Fruit fly (Drosophila melanogaster) whole organism, embryonic: ENCODE results near the gene CG43731.

ENCODE experiments used
- Adf1 ChIP-seq: fragments of 200-800 bp; sonication (Bioruptor generic); IDR thresholded peaks from 2 replicates; pipeline ENCODE4 v1.3.6; 2022; ENCODE audit warnings: missing biosample characterization, missing genetic modification characterization
- Antp ChIP-seq: fragments of 200-800 bp; sonication (Bioruptor generic); optimal IDR thresholded peaks from 3 replicates; lab custom pipeline; 2016; ENCODE audit warnings: missing biosample characterization, missing genetic modification characterization
- Atf3 ChIP-seq: fragments of 200-800 bp; sonication (Bioruptor generic); optimal IDR thresholded peaks from 3 replicates; lab custom pipeline; 2016; ENCODE audit warnings: missing biosample characterization, missing genetic modification characterization
- Awh ChIP-seq: fragments of 200-800 bp; sonication (Bioruptor generic); IDR thresholded peaks from 2 replicates; pipeline ENCODE4, ENCODE4 v1.3.6; 2022; ENCODE audit warnings: missing biosample characterization, missing genetic modification characterization
- CG10543 ChIP-seq: fragments of 200-800 bp; sonication (Bioruptor generic); optimal IDR thresholded peaks from 3 replicates; lab custom pipeline; 2017; ENCODE audit warnings: missing biosample characterization, mild to moderate bottlenecking, missing genetic modification characterization, moderate library complexity
- CG11093 ChIP-seq: fragments of 200-800 bp; sonication (Bioruptor generic); IDR thresholded peaks from 3 replicates; pipeline ENCODE4 v1.3.6; 2022; ENCODE audit warnings: missing biosample characterization, missing genetic modification characterization
- CG11695 ChIP-seq: fragments of 200-800 bp; sonication (Bioruptor generic); IDR thresholded peaks from 3 replicates; pipeline ENCODE4 v1.3.6; 2022; ENCODE audit warnings: missing biosample characterization, missing genetic modification characterization
- CG11723 ChIP-seq: fragments of 200-800 bp; sonication (Bioruptor generic); optimal IDR thresholded peaks from 2 replicates; lab custom pipeline; 2017; ENCODE audit warnings: missing biosample characterization, mild to moderate bottlenecking, missing genetic modification characterization
- CG13123 ChIP-seq: fragments of 200-800 bp; sonication (Bioruptor generic); optimal IDR thresholded peaks from 2 replicates; lab custom pipeline; 2016; ENCODE audit warnings: missing biosample characterization, missing genetic modification characterization
- CG13424 ChIP-seq: fragments of 200-800 bp; sonication (Bioruptor generic); optimal IDR thresholded peaks from 2 replicates; lab custom pipeline; 2019; ENCODE audit warnings: missing biosample characterization, mild to moderate bottlenecking, missing genetic modification characterization, moderate library complexity
- CG16813 ChIP-seq: fragments of 200-800 bp; sonication (Bioruptor generic); IDR thresholded peaks from 3 replicates; pipeline ENCODE4 v1.3.6; 2022; ENCODE audit warnings: missing biosample characterization, missing genetic modification characterization; ENCODE audit not compliant: partially characterized antibody
- CG17361 ChIP-seq: fragments of 200-800 bp; sonication (Bioruptor generic); IDR thresholded peaks from 3 replicates; pipeline ENCODE4 v1.3.6; 2022; ENCODE audit warnings: missing biosample characterization, missing genetic modification characterization
- CG17612 ChIP-seq: fragments of 200-800 bp; sonication (Bioruptor generic); IDR thresholded peaks from 2 replicates; pipeline ENCODE4 v1.3.6; 2022; ENCODE audit warnings: missing biosample characterization, missing genetic modification characterization
- CG3065 ChIP-seq: fragments of 200-800 bp; sonication (Bioruptor generic); optimal IDR thresholded peaks from 2 replicates; lab custom pipeline; 2016; ENCODE audit warnings: missing biosample characterization, missing genetic modification characterization
- CG3163 ChIP-seq: fragments of 200-800 bp; sonication (Bioruptor generic); optimal IDR thresholded peaks from 3 replicates; lab custom pipeline; 2016; ENCODE audit warnings: missing biosample characterization, missing genetic modification characterization
- CG3281 ChIP-seq: fragments of 200-800 bp; sonication (Bioruptor generic); optimal IDR thresholded peaks from 3 replicates; lab custom pipeline; 2017; ENCODE audit warnings: missing biosample characterization, mild to moderate bottlenecking, missing genetic modification characterization
- CG3847 ChIP-seq: fragments of 200-800 bp; sonication (Bioruptor generic); IDR thresholded peaks from 2 replicates; pipeline ENCODE4 v1.3.6; 2022; ENCODE audit warnings: missing biosample characterization, missing genetic modification characterization
- CG7372 ChIP-seq: fragments of 200-800 bp; sonication (Bioruptor generic); IDR thresholded peaks from 2 replicates; pipeline ENCODE4 v1.3.6; 2022; ENCODE audit warnings: missing biosample characterization, missing genetic modification characterization
- CG9876 ChIP-seq: fragments of 200-800 bp; sonication (Bioruptor generic); optimal IDR thresholded peaks from 2 replicates; lab custom pipeline; 2016; ENCODE audit warnings: missing biosample characterization, missing genetic modification characterization
- Deaf1 ChIP-seq: fragments of 200-800 bp; optimal IDR thresholded peaks from 3 replicates; lab custom pipeline; 2019; ENCODE audit warnings: missing biosample characterization, mild to moderate bottlenecking, missing genetic modification characterization, moderate library complexity
- Dip3 ChIP-seq: fragments of 200-800 bp; sonication (Bioruptor generic); optimal IDR thresholded peaks from 3 replicates; lab custom pipeline; 2016; ENCODE audit warnings: missing biosample characterization, missing genetic modification characterization
- HLH4C ChIP-seq: fragments of 200-800 bp; sonication (Bioruptor generic); IDR thresholded peaks from 3 replicates; pipeline ENCODE4 v1.3.6; 2022; ENCODE audit warnings: missing biosample characterization, missing genetic modification characterization; ENCODE audit not compliant: partially characterized antibody
- HmgZ ChIP-seq: fragments of 200-800 bp; sonication (Bioruptor generic); optimal IDR thresholded peaks from 2 replicates; lab custom pipeline; 2018; ENCODE audit warnings: missing biosample characterization, mild to moderate bottlenecking, missing genetic modification characterization
- MESR4 ChIP-seq: fragments of 200-800 bp; sonication (Bioruptor generic); optimal IDR thresholded peaks from 2 replicates; lab custom pipeline; 2018; ENCODE audit warnings: missing biosample characterization, mild to moderate bottlenecking, missing genetic modification characterization, moderate library complexity
- NFAT ChIP-seq: fragments of 200-800 bp; sonication (Bioruptor generic); IDR thresholded peaks from 2 replicates; pipeline ENCODE4 v1.3.6; 2022; ENCODE audit warnings: missing biosample characterization, missing genetic modification characterization
- Optix ChIP-seq: fragments of 200-800 bp; sonication (Bioruptor generic); IDR thresholded peaks from 3 replicates; pipeline ENCODE4 v1.3.6; 2022; ENCODE audit warnings: missing biosample characterization, missing genetic modification characterization
- Rfx ChIP-seq: fragments of 200-800 bp; sonication (Bioruptor generic); IDR thresholded peaks from 2 replicates; pipeline ENCODE4 v1.3.6; 2022; ENCODE audit warnings: missing biosample characterization, missing genetic modification characterization
- Rx ChIP-seq: fragments of 200-800 bp; sonication (Bioruptor generic); IDR thresholded peaks from 2 replicates; pipeline ENCODE4 v1.3.6; 2022; ENCODE audit warnings: missing biosample characterization, missing genetic modification characterization
- Ssrp ChIP-seq: fragments of 200-800 bp; sonication (Bioruptor generic); optimal IDR thresholded peaks from 2 replicates; lab custom pipeline; 2018; ENCODE audit warnings: missing biosample characterization, mild to moderate bottlenecking, missing genetic modification characterization, moderate library complexity
- TFAM ChIP-seq: fragments of 200-800 bp; sonication (Bioruptor generic); optimal IDR thresholded peaks from 2 replicates; lab custom pipeline; 2017; ENCODE audit warnings: missing biosample characterization, missing genetic modification characterization, inconsistent platforms
- ac ChIP-seq: fragments of 200-800 bp; sonication (Bioruptor generic); optimal IDR thresholded peaks from 3 replicates; lab custom pipeline; 2017; ENCODE audit warnings: missing biosample characterization, mild to moderate bottlenecking, missing genetic modification characterization
- ap ChIP-seq: fragments of 200-800 bp; sonication (Bioruptor generic); IDR thresholded peaks from 2 replicates; pipeline ENCODE4 v1.3.6; 2022; ENCODE audit warnings: missing biosample characterization, missing genetic modification characterization
- hkb ChIP-seq, 2 experiments: fragments of 200-800 bp in 1 of 2; fragments of >200 bp in 1 of 2; sonication (Bioruptor generic) in 1 of 2; IDR thresholded peaks in 1 of 2; optimal IDR thresholded peaks in 1 of 2; 2 replicates each; pipeline versions ENCODE4 v1.3.6 to Lab custom; 2017 to 2022; ENCODE audit warnings: missing biosample characterization in 1 of 2, missing genetic modification characterization in 1 of 2
- jing ChIP-seq: fragments of 200-800 bp; sonication (Bioruptor generic); optimal IDR thresholded peaks from 2 replicates; lab custom pipeline; 2018; ENCODE audit warnings: missing biosample characterization, mild to moderate bottlenecking, missing genetic modification characterization
- jumu ChIP-seq: fragments of 200-800 bp; sonication (Bioruptor generic); optimal IDR thresholded peaks from 3 replicates; lab custom pipeline; 2016; ENCODE audit warnings: missing biosample characterization, missing genetic modification characterization
- kni ChIP-seq: fragments of 200-800 bp; sonication (Bioruptor generic); optimal IDR thresholded peaks from 3 replicates; lab custom pipeline; 2017; ENCODE audit warnings: mild to moderate bottlenecking, missing biosample characterization, missing genetic modification reagents, missing genetic modification characterization
- mld ChIP-seq: fragments of 200-800 bp; sonication (Bioruptor generic); IDR thresholded peaks from 3 replicates; pipeline ENCODE4 v1.3.6; 2022; ENCODE audit warnings: missing biosample characterization, missing genetic modification characterization; ENCODE audit not compliant: partially characterized antibody
- onecut ChIP-seq: fragments of 200-800 bp; sonication (Bioruptor generic); IDR thresholded peaks from 2 replicates; pipeline ENCODE4 v1.3.6; 2022; ENCODE audit warnings: missing biosample characterization, missing genetic modification characterization
- org-1 ChIP-seq: fragments of 200-800 bp; sonication (Bioruptor generic); optimal IDR thresholded peaks from 2 replicates; lab custom pipeline; 2017; ENCODE audit warnings: missing biosample characterization, missing genetic modification characterization
- pros ChIP-seq: fragments of 200-800 bp; sonication (Bioruptor generic); optimal IDR thresholded peaks from 3 replicates; lab custom pipeline; 2019; ENCODE audit warnings: missing biosample characterization, mild to moderate bottlenecking, missing genetic modification characterization, moderate library complexity
- pum ChIP-seq: fragments of 200-800 bp; sonication (Bioruptor generic); optimal IDR thresholded peaks from 2 replicates; lab custom pipeline; 2016; ENCODE audit warnings: missing biosample characterization, missing genetic modification characterization
- sens ChIP-seq: fragments of 200-800 bp; sonication (Bioruptor generic); peaks from one replicate; lab custom pipeline; 2016; ENCODE audit warnings: missing biosample characterization, missing genetic modification characterization
- sim ChIP-seq: fragments of 200-800 bp; sonication (Bioruptor generic); IDR thresholded peaks from 2 replicates; pipeline ENCODE4 v1.3.6; 2022; ENCODE audit warnings: missing biosample characterization, missing genetic modification characterization
- so ChIP-seq: fragments of 200-800 bp; sonication (Bioruptor generic); IDR thresholded peaks from 3 replicates; pipeline ENCODE4 v1.3.6; 2022; ENCODE audit warnings: missing biosample characterization, missing genetic modification characterization
- stwl ChIP-seq: fragments of 200-800 bp; sonication (Bioruptor generic); optimal IDR thresholded peaks from 3 replicates; lab custom pipeline; 2018; ENCODE audit warnings: missing biosample characterization, mild to moderate bottlenecking, missing genetic modification characterization, moderate library complexity
- trem ChIP-seq: fragments of 200-800 bp; optimal IDR thresholded peaks from 3 replicates; lab custom pipeline; 2019; ENCODE audit warnings: missing biosample characterization, mild to moderate bottlenecking, missing genetic modification characterization, moderate library complexity
- trh ChIP-seq: fragments of 200-800 bp; sonication (Bioruptor generic); optimal IDR thresholded peaks from 2 replicates; lab custom pipeline; 2016; ENCODE audit warnings: missing biosample characterization, missing genetic modification characterization
- ttk ChIP-seq: fragments of 200-800 bp; sonication (Bioruptor generic); IDR thresholded peaks from 2 replicates; pipeline ENCODE4 v2.1.2; 2022; ENCODE audit warnings: missing biosample characterization, missing genetic modification characterization
- wor ChIP-seq: fragments of 200-800 bp; sonication (Bioruptor generic); IDR thresholded peaks from 2 replicates; pipeline ENCODE4 v1.3.6; 2022; ENCODE audit warnings: missing biosample characterization, missing genetic modification characterization
- z ChIP-seq: fragments of 200-800 bp; sonication (Bioruptor generic); IDR thresholded peaks from 3 replicates; pipeline ENCODE4 v1.3.6; 2022; ENCODE audit warnings: missing biosample characterization, missing genetic modification characterization

The CG43731 gene

dm6 chr2L:19101744-19102143, at the start of gene CG43731, which contains the start of gene CG17344:
TSS of gene CG43731 (plus strand) at chr2L:19102044.
TSS of gene CG17344 (plus strand) at chr2L:19102044.
- TF ChIP-seq ac (GFP tag; lab: Kevin White, UChicago) (no peak), so (GFP tag; lab: Robert Waterston, UW) (no peak), onecut (GFP tag; lab: Robert Waterston, UW) (no peak), Adf1 (GFP tag; lab: Robert Waterston, UW) (no peak), Optix (GFP tag; lab: Robert Waterston, UW) (no peak), hkb (optimal IDR thresholded peaks at IDR 0.05; lab: Kevin White, UChicago) (no peak), hkb (GFP tag; IDR thresholded peaks at IDR 0.05; lab: Robert Waterston, UW) (no peak), CG9876 (GFP tag; lab: Kevin White, UChicago) (no peak), CG3065 (GFP tag; lab: Kevin White, UChicago) (no peak), CG11723 (no peak), CG11695 (GFP tag; lab: Robert Waterston, UW) (no peak), pum (no peak), ap (GFP tag; lab: Robert Waterston, UW) (no peak), jumu (GFP tag; lab: Kevin White, UChicago) (no peak)

DNA sequence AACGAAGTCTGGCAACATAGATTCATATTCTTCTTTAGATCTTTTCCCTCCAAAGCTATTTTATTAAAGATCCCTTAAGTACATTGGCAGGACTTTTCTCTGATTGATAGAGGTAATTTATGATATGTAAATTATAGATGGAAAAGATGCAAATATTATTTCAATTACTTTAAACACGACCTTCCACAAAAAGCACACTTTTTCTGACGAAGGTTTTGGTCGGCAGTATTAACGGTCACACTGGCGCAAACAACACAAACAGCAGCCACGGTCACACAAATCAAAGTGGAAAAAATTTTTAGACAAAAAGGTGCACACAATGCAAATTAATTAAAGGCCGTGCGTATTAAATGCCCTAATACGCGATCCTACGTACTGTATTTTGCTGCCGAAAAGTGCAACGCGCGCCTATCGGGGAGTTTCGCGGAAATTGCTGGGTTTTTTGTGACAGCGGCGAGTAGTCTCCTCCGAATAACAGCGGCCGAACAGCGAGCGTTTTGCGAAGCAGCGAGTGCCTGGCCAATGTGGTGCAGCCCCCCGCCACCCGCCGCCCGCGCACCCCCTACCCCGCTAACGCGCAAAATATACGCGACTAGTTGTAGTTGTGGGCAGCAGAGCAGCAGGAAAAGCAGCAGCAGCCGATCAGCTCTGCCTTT, 47.9 kb upstream of the CG43731 start, which contains the start of gene CG10492:
Gene CG10492 (plus strand): TSS at position 219 of the 656 bp plus-strand sequence.
- peak; percentile 10 for TF ChIP-seq Deaf1 (tag; lab: Kevin White, UChicago)
- TF ChIP-seq trh, result no peak
- no peak for TF ChIP-seq wor (GFP tag; lab: Robert Waterston, UW)
- no peak for TF ChIP-seq Ssrp (tag; lab: Kevin White, UChicago)
- peak; percentile 52 for TF ChIP-seq NFAT (GFP tag; lab: Robert Waterston, UW)
- peak; percentile 23; the same call in 1 of the 3 replicates for TF ChIP-seq CG17361
- TF ChIP-seq org-1 (GFP tag; lab: Kevin White, UChicago), result no peak
- peak; percentile 29 for TF ChIP-seq sens (GFP tag; lab: Kevin White, UChicago)
- peak; percentile 90 for TF ChIP-seq trem (tag; lab: Kevin White, UChicago)
- peak; percentile 46; the same call in 2 of the 3 replicates for TF ChIP-seq CG16813 (GFP tag; lab: Robert Waterston, UW)
- TF ChIP-seq sim (GFP tag; lab: Robert Waterston, UW), result no peak
- TF ChIP-seq ttk (GFP tag; lab: Robert Waterston, UW), result no peak
- no peak for TF ChIP-seq CG3163 (GFP tag; lab: Kevin White, UChicago)
- peak; percentile 27; the same call in 1 of the 3 replicates for TF ChIP-seq HLH4C (GFP tag; lab: Robert Waterston, UW)
- peak; percentile 92 for TF ChIP-seq MESR4 (GFP tag; lab: Kevin White, UChicago)
- peak; percentile 15 for TF ChIP-seq HmgZ (tag; lab: Kevin White, UChicago)
- TF ChIP-seq mld (GFP tag; lab: Robert Waterston, UW), result no peak
- no peak for TF ChIP-seq CG7372 (GFP tag; lab: Robert Waterston, UW)
- TF ChIP-seq Dip3 (GFP tag; lab: Kevin White, UChicago), result peak; percentile 12
- peak; percentile 28 for TF ChIP-seq CG10543 (GFP tag; lab: Kevin White, UChicago)
- TF ChIP-seq Rfx (GFP tag; lab: Robert Waterston, UW), result peak; percentile 27; the same call in 1 of the 2 replicates
- no peak for TF ChIP-seq CG13123 (GFP tag; lab: Kevin White, UChicago)
- TF ChIP-seq z (GFP tag; lab: Robert Waterston, UW), result 0 out of 3 replicates have a peak, but pooled peaks have one; percentile 14
- TF ChIP-seq CG3281 (GFP tag; lab: Kevin White, UChicago), result no peak
- TF ChIP-seq TFAM (GFP tag; lab: Kevin White, UChicago), result no peak
- no peak for TF ChIP-seq CG13424 (tag; lab: Kevin White, UChicago)
- TF ChIP-seq Rx (GFP tag; lab: Robert Waterston, UW), result no peak
- peak; percentile 52; the same call in 1 of the 2 replicates for TF ChIP-seq CG3847
- peak; percentile 92 for TF ChIP-seq kni
- TF ChIP-seq stwl (tag; lab: Kevin White, UChicago), result peak; percentile 51
- no peak for TF ChIP-seq jing (GFP tag; lab: Kevin White, UChicago)
- no peak for TF ChIP-seq Antp (GFP tag; lab: Kevin White, UChicago)
- TF ChIP-seq CG17612 (GFP tag; lab: Robert Waterston, UW), result no peak
- TF ChIP-seq Atf3, result no peak
- TF ChIP-seq pros (GFP tag; lab: Kevin White, UChicago), result no peak
- no peak for TF ChIP-seq CG11093 (GFP tag; lab: Robert Waterston, UW)
- TF ChIP-seq Awh (GFP tag; lab: Robert Waterston, UW), result no peak
